Fruit fly (Drosophila melanogaster): ENCODE results near the gene gudu.
A peak's percentile ranks its signal among the peaks of the same experiment; 100 is the strongest.

gudu gene

dm6 chr2L:7433957-7434736 lies 45.8 kb downstream of the gudu start (continued):
- TF ChIP-seq fd3F (GFP tag; optimal IDR thresholded peaks at IDR 0.05) (peak; percentile 76), tna (GFP tag; IDR thresholded peaks at IDR 0.05; ENCODE audit: partially characterized antibody) (no peak), usp (GFP tag; optimal IDR thresholded peaks at IDR 0.05) (no peak), CG11695 (GFP tag; IDR thresholded peaks at IDR 0.05) (peak; percentile 86), Hmr (GFP tag; optimal IDR thresholded peaks at IDR 0.05) (peak; percentile 93), bab2 (GFP tag; optimal IDR thresholded peaks at IDR 0.05) (peak; percentile 53), NFAT (GFP tag; IDR thresholded peaks at IDR 0.05) (peak; percentile 62; the same call in 1 of the 2 replicates), CG14441 (GFP tag; IDR thresholded peaks at IDR 0.05) (peak; percentile 75), CG12769 (tag; optimal IDR thresholded peaks at IDR 0.05) (peak; percentile 88), Doc2 (GFP tag; IDR thresholded peaks at IDR 0.05) (no peak), vvl (GFP tag; IDR thresholded peaks at IDR 0.05) (peak; percentile 82), CG7745 (tag; optimal IDR thresholded peaks at IDR 0.05) (no peak), p53 (GFP tag; optimal IDR thresholded peaks at IDR 0.05) (no peak), CG11093 (GFP tag; IDR thresholded peaks at IDR 0.05) (0 out of 3 replicates have a peak, but pooled peaks have one; percentile 46), Hr51 (GFP tag; optimal IDR thresholded peaks at IDR 0.05) (peak; percentile 48 to 84), ab (GFP tag; optimal IDR thresholded peaks at IDR 0.05) (no peak), CG15601 (tag; optimal IDR thresholded peaks at IDR 0.05) (no peak), CG10462 (GFP tag; optimal IDR thresholded peaks at IDR 0.05) (no peak), zfh1 (GFP tag; IDR thresholded peaks at IDR 0.05) (peak; percentile 74; the same call in 2 of the 3 replicates), CG13424 (tag; optimal IDR thresholded peaks at IDR 0.05) (peak; percentile 75), CG6813 (GFP tag; optimal IDR thresholded peaks at IDR 0.05) (peak; percentile 48), CG15073 (GFP tag; optimal IDR thresholded peaks at IDR 0.05) (no peak), ATbp (GFP tag; optimal IDR thresholded peaks at IDR 0.05) (peak; percentile 41), slp2 (GFP tag; optimal IDR thresholded peaks at IDR 0.05) (no peak), CHES-1-like (GFP tag; optimal IDR thresholded peaks at IDR 0.05) (no peak), CG6254 (GFP tag; optimal IDR thresholded peaks at IDR 0.05) (no peak), otp (GFP tag; IDR thresholded peaks at IDR 0.05) (peak; percentile 44; the same call in 1 of the 3 replicates), wdn (GFP tag; IDR thresholded peaks at IDR 0.05) (peak; percentile 92), CG10274 (GFP tag; optimal IDR thresholded peaks at IDR 0.05) (peak; percentile 44), zf30C (GFP tag; optimal IDR thresholded peaks at IDR 0.05) (no peak), Camta (GFP tag; optimal IDR thresholded peaks at IDR 0.05) (no peak), ham (GFP tag; IDR thresholded peaks at IDR 0.05) (peak; percentile 84; the same call in 1 of the 2 replicates), esg (GFP tag; conservative IDR thresholded peaks at IDR 0.05) (peak; percentile 79), gsb-n (tag; optimal IDR thresholded peaks at IDR 0.05) (peak; percentile 2), CG32532 (GFP tag; IDR thresholded peaks at IDR 0.05) (peak; percentile 84), CG7928 (GFP tag; optimal IDR thresholded peaks at IDR 0.05) (peak; percentile 12), CG11504 (tag; optimal IDR thresholded peaks at IDR 0.05) (peak; percentile 90), CG32772 (GFP tag; IDR thresholded peaks at IDR 0.05) (peak; percentile 49; the same call in 1 of the 2 replicates), NC2β (GFP tag; optimal IDR thresholded peaks at IDR 0.05) (no peak), ftz-f1 (GFP tag; optimal IDR thresholded peaks at IDR 0.05) (no peak), croc (GFP tag; conservative IDR thresholded peaks at IDR 0.05) (no peak; the same call in 2 of the 3 replicates), CG32767 (GFP tag; IDR thresholded peaks at IDR 0.05) (peak; percentile 51; the same call in 1 of the 2 replicates), rib (GFP tag; IDR thresholded peaks at IDR 0.05) (peak; percentile 88), MESR4 (GFP tag; optimal IDR thresholded peaks at IDR 0.05) (no peak), Lim3 (GFP tag; IDR thresholded peaks at IDR 0.05) (no peak), bcd (GFP tag; optimal IDR thresholded peaks at IDR 0.05) (peak; percentile 57), CG14050 (GFP tag; IDR thresholded peaks at IDR 0.05) (peak; percentile 67), dmrt99B (tag; optimal IDR thresholded peaks at IDR 0.05) (peak; percentile 82), CG30020 (tag; optimal IDR thresholded peaks at IDR 0.05) (no peak)

Measured in whole organism, embryonic.